Fruit fly (Drosophila melanogaster) whole organism: ENCODE data around the gene Acp26Aa.

Experiments used
- CG8478 ChIP-seq: fragments of >200 bp; optimal IDR thresholded peaks from 2 replicates; lab custom pipeline; 2018; ENCODE audit warnings: inconsistent platforms
- EcR ChIP-seq, 2 experiments: fragments of >200 bp; optimal IDR thresholded peaks; 2 replicates each; lab custom pipeline; 2017; ENCODE audit warnings: missing biosample characterization in 2 of 2, missing genetic modification characterization in 2 of 2, missing genetic modification reagents in 2 of 2
- pan ChIP-seq: fragments of >200 bp; optimal IDR thresholded peaks from 2 replicates; lab custom pipeline; 2017
- psq ChIP-seq: fragments of >200 bp; optimal IDR thresholded peaks from 2 replicates; lab custom pipeline; 2017

DNA sequence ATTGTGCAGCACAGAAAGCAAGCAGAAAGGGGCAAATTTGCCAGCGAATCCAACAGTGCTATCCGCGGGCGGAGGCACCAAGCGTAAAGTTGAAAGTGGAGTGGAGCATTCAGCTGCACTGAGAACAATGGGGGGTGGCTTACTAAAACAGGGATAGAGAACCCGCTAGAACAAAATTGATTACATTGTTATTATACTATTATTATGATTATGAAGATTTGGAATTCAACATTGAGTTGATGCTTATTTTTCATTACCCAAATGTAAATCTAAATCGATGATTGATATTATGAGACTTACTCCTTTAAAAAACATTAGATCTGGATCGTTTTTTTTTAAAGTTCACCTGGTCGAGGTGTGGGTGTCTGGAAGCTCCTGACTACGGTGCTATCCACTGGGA lies 7.9 kb upstream of the Acp26Aa start:
- TF ChIP-seq CG8478 (lab: Kevin White, UChicago) (no peak), pan (lab: Kevin White, UChicago) (no peak), EcR (GFP tag; optimal IDR thresholded peaks at IDR 0.05; lab: Kevin White, UChicago) (no peak), psq (lab: Kevin White, UChicago) (no peak)
